Fruit fly (Drosophila melanogaster) whole organism, embryonic: Measurements from ENCODE around the gene Scgalpha.

Experiments used
- Asciz ChIP-seq: fragments of 200-800 bp; sonication (Bioruptor generic); optimal IDR thresholded peaks from 2 replicates; lab custom pipeline; 2017; ENCODE audit warnings: missing biosample characterization, mild to moderate bottlenecking, missing genetic modification characterization, missing genetic modification reagents
- Atf6 ChIP-seq: fragments of 200-800 bp; sonication (Bioruptor generic); IDR thresholded peaks from 2 replicates; pipeline ENCODE4 v1.3.6; 2022; ENCODE audit warnings: missing biosample characterization, missing genetic modification characterization
- Awh ChIP-seq: fragments of 200-800 bp; sonication (Bioruptor generic); IDR thresholded peaks from 2 replicates; pipeline ENCODE4, ENCODE4 v1.3.6; 2022; ENCODE audit warnings: missing biosample characterization, missing genetic modification characterization
- CG10274 ChIP-seq: fragments of 200-800 bp; sonication (Bioruptor generic); optimal IDR thresholded peaks from 3 replicates; lab custom pipeline; 2017; ENCODE audit warnings: missing biosample characterization, mild to moderate bottlenecking, missing genetic modification characterization
- CG10366 ChIP-seq: fragments of 200-800 bp; sonication (Bioruptor generic); IDR thresholded peaks from 2 replicates; pipeline ENCODE4 v1.3.6; 2022; ENCODE audit warnings: missing biosample characterization, missing genetic modification characterization
- CG10979 ChIP-seq: fragments of 200-800 bp; sonication (Bioruptor generic); optimal IDR thresholded peaks from 2 replicates; lab custom pipeline; 2018; ENCODE audit warnings: missing biosample characterization, mild to moderate bottlenecking, missing genetic modification characterization, moderate library complexity
- CG13287 ChIP-seq: fragments of 200-800 bp; sonication (Bioruptor generic); IDR thresholded peaks from 2 replicates; pipeline ENCODE4 v1.3.6; 2022; ENCODE audit warnings: missing biosample characterization, missing genetic modification characterization; ENCODE audit not compliant: partially characterized antibody
- CG15269 ChIP-seq: fragments of 200-800 bp; sonication (Bioruptor generic); optimal IDR thresholded peaks from 2 replicates; lab custom pipeline; 2018; ENCODE audit warnings: missing biosample characterization, mild to moderate bottlenecking, missing genetic modification characterization, moderate library complexity
- CG17802 ChIP-seq: fragments of 200-800 bp; sonication (Bioruptor generic); optimal IDR thresholded peaks from 2 replicates; lab custom pipeline; 2018; ENCODE audit warnings: missing biosample characterization, mild to moderate bottlenecking, missing genetic modification characterization, moderate library complexity
- CG18011 ChIP-seq: fragments of 200-800 bp; sonication (Bioruptor generic); optimal IDR thresholded peaks from 2 replicates; lab custom pipeline; 2017; ENCODE audit warnings: missing biosample characterization, missing genetic modification characterization, mild to moderate bottlenecking, moderate library complexity, missing genotype
- CG33557 ChIP-seq: fragments of 200-800 bp; sonication (Bioruptor generic); optimal IDR thresholded peaks from 2 replicates; lab custom pipeline; 2019; ENCODE audit warnings: missing biosample characterization, mild to moderate bottlenecking, missing genetic modification characterization, moderate library complexity
- CG3995 ChIP-seq: fragments of 200-800 bp; sonication (Bioruptor generic); optimal IDR thresholded peaks from 3 replicates; lab custom pipeline; 2016; ENCODE audit warnings: missing biosample characterization, missing genetic modification characterization
- CG42726 ChIP-seq: fragments of 200-800 bp; sonication (Bioruptor generic); IDR thresholded peaks from 2 replicates; pipeline ENCODE4 v1.3.6; 2022; ENCODE audit warnings: missing biosample characterization, missing genetic modification characterization; ENCODE audit not compliant: partially characterized antibody
- CG4707 ChIP-seq: fragments of 200-800 bp; sonication (Bioruptor generic); optimal IDR thresholded peaks from 2 replicates; lab custom pipeline; 2018; ENCODE audit warnings: missing biosample characterization, mild to moderate bottlenecking, missing genetic modification characterization, moderate library complexity
- CG5180 ChIP-seq: fragments of 200-800 bp; sonication (Bioruptor generic); optimal IDR thresholded peaks from 3 replicates; lab custom pipeline; 2017; ENCODE audit warnings: missing biosample characterization, missing genetic modification characterization, mild to moderate bottlenecking, moderate library complexity, missing genetic modification reagents
- CG6175 ChIP-seq: fragments of 200-800 bp; sonication (Bioruptor generic); IDR thresholded peaks from 3 replicates; pipeline ENCODE4 v1.3.6; 2022; ENCODE audit warnings: missing biosample characterization, missing genetic modification characterization
- CG6654 ChIP-seq: fragments of 200-800 bp; sonication (Bioruptor generic); optimal IDR thresholded peaks from 2 replicates; lab custom pipeline; 2017; ENCODE audit warnings: missing biosample characterization, mild to moderate bottlenecking, missing genetic modification characterization
- CG6791 ChIP-seq: fragments of 200-800 bp; sonication (Bioruptor generic); IDR thresholded peaks from 3 replicates; pipeline ENCODE4 v1.3.6; 2022; ENCODE audit warnings: missing biosample characterization, missing genetic modification characterization; ENCODE audit not compliant: partially characterized antibody
- Camta ChIP-seq: fragments of 200-800 bp; sonication (Bioruptor generic); optimal IDR thresholded peaks from 2 replicates; lab custom pipeline; 2016; ENCODE audit warnings: missing biosample characterization, missing genetic modification characterization
- CoRest ChIP-seq: fragments of 200-800 bp; sonication (Bioruptor generic); optimal IDR thresholded peaks from 3 replicates; lab custom pipeline; 2018; ENCODE audit warnings: missing biosample characterization, mild to moderate bottlenecking, missing genetic modification characterization, moderate library complexity
- Drgx ChIP-seq: fragments of 200-800 bp; sonication (Bioruptor generic); IDR thresholded peaks from 2 replicates; pipeline ENCODE4 v1.3.6; 2022; ENCODE audit warnings: missing biosample characterization, missing genetic modification characterization
- Elba2 ChIP-seq: fragments of 200-800 bp; sonication (Bioruptor generic); optimal IDR thresholded peaks from 3 replicates; lab custom pipeline; 2016; ENCODE audit warnings: missing biosample characterization, missing genetic modification characterization
- Fer2 ChIP-seq: fragments of 200-800 bp; sonication (Bioruptor generic); optimal IDR thresholded peaks from 2 replicates; lab custom pipeline; 2018; ENCODE audit warnings: missing biosample characterization, mild to moderate bottlenecking, missing genetic modification characterization, moderate library complexity
- Mrtf ChIP-seq: fragments of 200-800 bp; sonication (Bioruptor generic); IDR thresholded peaks from 3 replicates; pipeline ENCODE4 v1.3.6; 2022; ENCODE audit warnings: missing biosample characterization, missing genetic modification characterization
- NC2α ChIP-seq: fragments of 200-800 bp; sonication (Bioruptor generic); optimal IDR thresholded peaks from 2 replicates; lab custom pipeline; 2016; ENCODE audit warnings: missing biosample characterization, missing genetic modification characterization
- Optix ChIP-seq: fragments of 200-800 bp; sonication (Bioruptor generic); IDR thresholded peaks from 3 replicates; pipeline ENCODE4 v1.3.6; 2022; ENCODE audit warnings: missing biosample characterization, missing genetic modification characterization
- Rx ChIP-seq: fragments of 200-800 bp; sonication (Bioruptor generic); IDR thresholded peaks from 2 replicates; pipeline ENCODE4 v1.3.6; 2022; ENCODE audit warnings: missing biosample characterization, missing genetic modification characterization
- Usf ChIP-seq: fragments of 200-800 bp; sonication (Bioruptor generic); optimal IDR thresholded peaks from 2 replicates; lab custom pipeline; 2017; ENCODE audit warnings: missing genotype, missing biosample characterization, missing genetic modification characterization
- ara ChIP-seq: fragments of 200-800 bp; sonication (Bioruptor generic); IDR thresholded peaks from 2 replicates; pipeline ENCODE4 v1.3.6; 2022; ENCODE audit warnings: missing biosample characterization, missing genetic modification characterization
- caup ChIP-seq: fragments of 200-800 bp; sonication (Bioruptor generic); optimal IDR thresholded peaks from 3 replicates; lab custom pipeline; 2017; ENCODE audit warnings: missing biosample characterization, mild to moderate bottlenecking, missing genetic modification characterization, moderate library complexity; ENCODE audit not compliant: severe bottlenecking
- cwo ChIP-seq: fragments of 200-800 bp; sonication (Bioruptor generic); optimal IDR thresholded peaks from 3 replicates; lab custom pipeline; 2017; ENCODE audit warnings: missing biosample characterization, missing genetic modification characterization, mild to moderate bottlenecking, moderate library complexity, missing genetic modification reagents
- dmrt11E ChIP-seq: fragments of 200-800 bp; sonication (Bioruptor generic); optimal IDR thresholded peaks from 3 replicates; lab custom pipeline; 2018; ENCODE audit warnings: missing biosample characterization, mild to moderate bottlenecking, missing genetic modification characterization, moderate library complexity
- esg ChIP-seq: fragments of 200-800 bp; sonication (Bioruptor generic); conservative IDR thresholded peaks from 2 replicates; pipeline ENCODE4 v1.3.6; 2022; ENCODE audit warnings: missing biosample characterization, missing genetic modification characterization
- gcm ChIP-seq: fragments of 200-800 bp; sonication (Bioruptor generic); optimal IDR thresholded peaks from 2 replicates; lab custom pipeline; 2019; ENCODE audit warnings: missing biosample characterization, mild to moderate bottlenecking, missing genetic modification characterization, moderate library complexity
- jing ChIP-seq: fragments of 200-800 bp; sonication (Bioruptor generic); optimal IDR thresholded peaks from 2 replicates; lab custom pipeline; 2018; ENCODE audit warnings: missing biosample characterization, mild to moderate bottlenecking, missing genetic modification characterization
- mld ChIP-seq: fragments of 200-800 bp; sonication (Bioruptor generic); IDR thresholded peaks from 3 replicates; pipeline ENCODE4 v1.3.6; 2022; ENCODE audit warnings: missing biosample characterization, missing genetic modification characterization; ENCODE audit not compliant: partially characterized antibody
- onecut ChIP-seq: fragments of 200-800 bp; sonication (Bioruptor generic); IDR thresholded peaks from 2 replicates; pipeline ENCODE4 v1.3.6; 2022; ENCODE audit warnings: missing biosample characterization, missing genetic modification characterization
- pho ChIP-seq: fragments of 200-800 bp; sonication (Bioruptor generic); optimal IDR thresholded peaks from 2 replicates; lab custom pipeline; 2016; ENCODE audit warnings: missing biosample characterization, missing genetic modification characterization
- phol ChIP-seq: fragments of 200-800 bp; sonication (Bioruptor generic); optimal IDR thresholded peaks from 3 replicates; lab custom pipeline; 2018; ENCODE audit warnings: missing biosample characterization, mild to moderate bottlenecking, missing genetic modification characterization, moderate library complexity
- prd ChIP-seq, 3 experiments: fragments of >200 bp in 2 of 3; fragments of 200-800 bp in 1 of 3; sonication (Bioruptor generic) in 1 of 3; optimal IDR thresholded peaks in 2 of 3; IDR thresholded peaks in 1 of 3; 2 replicates in 2 of 3; 3 replicates in 1 of 3; pipeline versions ENCODE4 v1.3.6 to Lab custom; 2017 to 2022; ENCODE audit warnings: missing biosample characterization in 1 of 3, missing genetic modification characterization in 1 of 3
- repo ChIP-seq: fragments of 200-800 bp; sonication (Bioruptor generic); optimal IDR thresholded peaks from 2 replicates; lab custom pipeline; 2016; ENCODE audit warnings: missing biosample characterization, missing genetic modification characterization
- stc ChIP-seq: fragments of 200-800 bp; sonication (Bioruptor generic); IDR thresholded peaks from 2 replicates; pipeline ENCODE4 v1.3.6; 2022; ENCODE audit warnings: missing biosample characterization, missing genetic modification characterization

Scgalpha gene

dm6 chr2L:8334705-8335104 is 31.5 kb downstream of the Scgalpha start (continued):
- TF ChIP-seq Camta (GFP tag; lab: Kevin White, UChicago) (no peak), repo (peak; percentile 8), gcm (GFP tag; lab: Kevin White, UChicago) (no peak), CG5180 (GFP tag; lab: Kevin White, UChicago) (no peak), Optix (GFP tag; lab: Robert Waterston, UW) (0 out of 3 replicates have a peak, but pooled peaks have one; percentile 24), CG6654 (GFP tag; lab: Kevin White, UChicago) (no peak), CG18011 (GFP tag; lab: Kevin White, UChicago) (peak; percentile 96), pho (GFP tag; lab: Kevin White, UChicago) (no peak), Drgx (GFP tag; lab: Robert Waterston, UW) (0 out of 2 replicates have a peak, but pooled peaks have one; percentile 38), Atf6 (GFP tag; lab: Robert Waterston, UW) (0 out of 2 replicates have a peak, but pooled peaks have one; percentile 8), CG10979 (tag; lab: Kevin White, UChicago) (peak; percentile 49), stc (GFP tag; lab: Robert Waterston, UW) (0 out of 2 replicates have a peak, but pooled peaks have one; percentile 15), Usf (GFP tag; lab: Kevin White, UChicago) (no peak), Asciz (GFP tag; lab: Kevin White, UChicago) (no peak), prd (optimal IDR thresholded peaks at IDR 0.05; lab: Kevin White, UChicago) (no peak), prd (GFP tag; IDR thresholded peaks at IDR 0.05; lab: Robert Waterston, UW) (0 out of 3 replicates have a peak, but pooled peaks have one; percentile 36), CG3995 (peak; percentile 44), phol (tag; lab: Kevin White, UChicago) (no peak), CG6791 (GFP tag; lab: Robert Waterston, UW) (no peak), Elba2 (GFP tag; lab: Kevin White, UChicago) (no peak), mld (GFP tag; lab: Robert Waterston, UW) (no peak), CG15269 (tag; lab: Kevin White, UChicago) (no peak), CG10366 (peak; percentile 20; the same call in 1 of the 2 replicates), onecut (GFP tag; lab: Robert Waterston, UW) (no peak), CG10274 (GFP tag; lab: Kevin White, UChicago) (no peak), NC2α (GFP tag; lab: Kevin White, UChicago) (no peak), dmrt11E (no peak), jing (no peak), CG6175 (GFP tag; lab: Robert Waterston, UW) (peak; percentile 85; the same call in 2 of the 3 replicates), caup (no peak), CG42726 (GFP tag; lab: Robert Waterston, UW) (peak; percentile 63; the same call in 1 of the 2 replicates), CG33557 (GFP tag; lab: Kevin White, UChicago) (no peak), Mrtf (GFP tag; lab: Robert Waterston, UW) (0 out of 3 replicates have a peak, but pooled peaks have one; percentile 19), CG17802 (tag; lab: Kevin White, UChicago) (no peak), Rx (GFP tag; lab: Robert Waterston, UW) (peak; percentile 40; the same call in 1 of the 2 replicates), Fer2 (tag; lab: Kevin White, UChicago) (no peak), ara (GFP tag; lab: Robert Waterston, UW) (peak; percentile 14; the same call in 1 of the 2 replicates), CoRest (tag; lab: Kevin White, UChicago) (peak; percentile 11), CG13287 (GFP tag; lab: Robert Waterston, UW) (peak; percentile 30; the same call in 1 of the 2 replicates), esg (GFP tag; lab: Robert Waterston, UW) (no peak), cwo (GFP tag; lab: Kevin White, UChicago) (peak; percentile 10), CG4707 (GFP tag; lab: Kevin White, UChicago) (no peak), Awh (GFP tag; lab: Robert Waterston, UW) (no peak)
